Worm (Caenorhabditis elegans) whole organism, L4/young adult: ENCODE results near the gene E04F6.6.
A peak's percentile ranks its signal among the peaks of the same experiment; 100 is the strongest.

Experiments used
- W03F9.2 ChIP-seq: fragments of 150-350 bp; optimal IDR thresholded peaks from 2 replicates; lab custom pipeline; 2014; ENCODE audit warnings: missing biosample characterization, missing genetic modification characterization
- dao-5 ChIP-seq: sonication (generic microtip); optimal IDR thresholded peaks from 2 replicates; lab custom pipeline; 2016; ENCODE audit warnings: missing genotype, missing genetic modification characterization, moderate library complexity, missing compliant biosample characterization
- him-1 ChIP-seq: sonication (generic microtip); optimal IDR thresholded peaks from 2 replicates; lab custom pipeline; 2016; ENCODE audit warnings: missing genotype, missing genetic modification reagents, missing genetic modification characterization, missing compliant biosample characterization

E04F6.6 gene

ce11 chrII:7217047-7217446 lies 17.7 kb upstream of the E04F6.6 start, which contains the start of gene E04F6.10:
TSS of gene E04F6.10 (minus strand) at chrII:7217147.
- TF ChIP-seq dao-5 (tag; lab: Kevin White, UChicago) (no peak), him-1 (tag; lab: Kevin White, UChicago) (no peak), W03F9.2 (no peak)

ce11 chrII:7212059-7212458 lies 12.7 kb upstream of the E04F6.6 start, which contains the start of gene E04F6.9:
TSS of gene E04F6.9 (minus strand) at chrII:7212159.
- no peak for TF ChIP-seq him-1 (tag; lab: Kevin White, UChicago)
- no peak for TF ChIP-seq dao-5 (tag; lab: Kevin White, UChicago)
- TF ChIP-seq W03F9.2: no peak

- TF ChIP-seq W03F9.2 (no peak), him-1 (tag; lab: Kevin White, UChicago) (no peak), dao-5 (tag; lab: Kevin White, UChicago) (no peak)
Observed at ce11 chrII:7211280-7211679, 11.9 kb upstream of the E04F6.6 start, which contains the start of gene E04F6.8. TSS of gene E04F6.8 (minus strand) at chrII:7211380.

- no peak for TF ChIP-seq him-1 (tag; lab: Kevin White, UChicago)
- TF ChIP-seq dao-5 (tag; lab: Kevin White, UChicago): no peak
- no peak for TF ChIP-seq W03F9.2
Observed at ce11 chrII:7210187-7210586, 10.8 kb upstream of the E04F6.6 start, which contains the start of gene E04F6.15. TSS of gene E04F6.15 (minus strand) at chrII:7210287.

- TF ChIP-seq W03F9.2 (no peak), him-1 (tag; lab: Kevin White, UChicago) (no peak), dao-5 (tag; lab: Kevin White, UChicago) (no peak)
Observed at ce11 chrII:7208184-7208583, 8.8 kb upstream of the E04F6.6 start, which contains the start of gene dhs-7. TSS of gene dhs-7 (minus strand) at chrII:7208460.

ce11 chrII:7207649-7208048 lies 8.3 kb upstream of the E04F6.6 start:
- TF ChIP-seq him-1 (tag; lab: Kevin White, UChicago) (no peak), W03F9.2 (no peak), dao-5 (tag; lab: Kevin White, UChicago) (no peak)

ce11 chrII:7205388-7205787 lies 6.0 kb upstream of the E04F6.6 start, which contains the start of gene srd-59:
TSS of gene srd-59 (plus strand) at chrII:7205688.
- TF ChIP-seq him-1 (tag; lab: Kevin White, UChicago) (no peak), dao-5 (tag; lab: Kevin White, UChicago) (no peak), W03F9.2 (no peak)

ce11 chrII:7204951-7205350 lies 5.6 kb upstream of the E04F6.6 start, which contains the start of gene srd-58:
TSS of gene srd-58 (minus strand) at chrII:7205051.
- TF ChIP-seq him-1 (tag; lab: Kevin White, UChicago) (no peak), dao-5 (tag; lab: Kevin White, UChicago) (no peak), W03F9.2 (no peak)

ce11 chrII:7203110-7203509 lies 3.7 kb upstream of the E04F6.6 start, which contains the start of gene srd-56:
TSS of gene srd-56 (minus strand) at chrII:7203210.
- TF ChIP-seq dao-5 (tag; lab: Kevin White, UChicago) (no peak), him-1 (tag; lab: Kevin White, UChicago) (no peak), W03F9.2 (no peak)

- TF ChIP-seq dao-5 (tag; lab: Kevin White, UChicago): peak; percentile 60
- peak; percentile 57 for TF ChIP-seq him-1 (tag; lab: Kevin White, UChicago)
- TF ChIP-seq W03F9.2: no peak
Observed at ce11 chrII:7200051-7200599, 760 bp upstream of the E04F6.6 start, which contains the start of gene pcrg-1. TSS of gene pcrg-1 (plus strand) at chrII:7200549.

- TF ChIP-seq W03F9.2 (no peak), him-1 (tag; lab: Kevin White, UChicago) (no peak), dao-5 (tag; lab: Kevin White, UChicago) (no peak)
Observed at ce11 chrII:7197434-7197833, 1.9 kb downstream of the E04F6.6 start.

- no peak for TF ChIP-seq W03F9.2
- no peak for TF ChIP-seq dao-5 (tag; lab: Kevin White, UChicago)
- no peak for TF ChIP-seq him-1 (tag; lab: Kevin White, UChicago)
Observed at ce11 chrII:7196040-7196439, 3.3 kb downstream of the E04F6.6 start, which contains the start of gene maoc-1. TSS of gene maoc-1 (plus strand) at chrII:7196276.

- TF ChIP-seq W03F9.2: no peak
Observed at ce11 chrII:7195541-7195940, 3.8 kb downstream of the E04F6.6 start, which contains the start of gene acdh-12. TSS of gene acdh-12 (minus strand) at chrII:7195641.

- no peak for TF ChIP-seq W03F9.2
- no peak for TF ChIP-seq dao-5 (tag; lab: Kevin White, UChicago)
- TF ChIP-seq him-1 (tag; lab: Kevin White, UChicago): no peak
Observed at ce11 chrII:7189120-7189519, 10.2 kb downstream of the E04F6.6 start, which contains the start of gene E04F6.4. TSS of gene E04F6.4 (plus strand) at chrII:7189420.
